Fruit fly (Drosophila melanogaster) whole organism, embryonic: Measurements from ENCODE around the gene CG43400.
A peak's percentile ranks its signal among the peaks of the same experiment; 100 is the strongest.

Source experiments
- ATbp ChIP-seq: fragments of 200-800 bp; sonication (Bioruptor generic); optimal IDR thresholded peaks from 2 replicates; lab custom pipeline; 2017; ENCODE audit warnings: missing biosample characterization, mild to moderate bottlenecking, missing genetic modification characterization, missing genetic modification reagents
- CG10209 ChIP-seq: fragments of 200-800 bp; sonication (Bioruptor generic); optimal IDR thresholded peaks from 3 replicates; lab custom pipeline; 2017; ENCODE audit warnings: missing biosample characterization, mild to moderate bottlenecking, missing genetic modification characterization, missing genetic modification reagents
- CG10274 ChIP-seq: fragments of 200-800 bp; sonication (Bioruptor generic); optimal IDR thresholded peaks from 3 replicates; lab custom pipeline; 2017; ENCODE audit warnings: missing biosample characterization, mild to moderate bottlenecking, missing genetic modification characterization
- CG10654 ChIP-seq: fragments of 200-800 bp; sonication (Bioruptor generic); optimal IDR thresholded peaks from 2 replicates; lab custom pipeline; 2016; ENCODE audit warnings: missing biosample characterization, missing genetic modification characterization
- CG12071 ChIP-seq: fragments of 200-800 bp; sonication (Bioruptor generic); optimal IDR thresholded peaks from 3 replicates; lab custom pipeline; 2018; ENCODE audit warnings: missing biosample characterization, mild to moderate bottlenecking, missing genetic modification characterization
- CG17802 ChIP-seq: fragments of 200-800 bp; sonication (Bioruptor generic); optimal IDR thresholded peaks from 2 replicates; lab custom pipeline; 2018; ENCODE audit warnings: missing biosample characterization, mild to moderate bottlenecking, missing genetic modification characterization, moderate library complexity
- CG18619 ChIP-seq: fragments of 200-800 bp; sonication (Bioruptor generic); optimal IDR thresholded peaks from 3 replicates; lab custom pipeline; 2017; ENCODE audit warnings: missing biosample characterization, mild to moderate bottlenecking, missing genetic modification characterization
- CG2116 ChIP-seq: fragments of 200-800 bp; sonication (Bioruptor generic); optimal IDR thresholded peaks from 3 replicates; lab custom pipeline; 2018; ENCODE audit warnings: missing biosample characterization, mild to moderate bottlenecking, missing genetic modification characterization
- CG2199 ChIP-seq: fragments of 200-800 bp; sonication (Bioruptor generic); IDR thresholded peaks from 3 replicates; pipeline ENCODE4 v1.3.6; 2022; ENCODE audit warnings: missing biosample characterization, missing genetic modification characterization
- CG2875 ChIP-seq: fragments of 200-800 bp; sonication (Bioruptor generic); optimal IDR thresholded peaks from 2 replicates; lab custom pipeline; 2017; ENCODE audit warnings: missing biosample characterization, mild to moderate bottlenecking, missing genetic modification characterization, missing genetic modification reagents
- CG30403 ChIP-seq: fragments of 200-800 bp; sonication (Bioruptor generic); optimal IDR thresholded peaks from 3 replicates; lab custom pipeline; 2016; ENCODE audit warnings: missing biosample characterization, missing genetic modification characterization
- CG3065 ChIP-seq: fragments of 200-800 bp; sonication (Bioruptor generic); optimal IDR thresholded peaks from 2 replicates; lab custom pipeline; 2016; ENCODE audit warnings: missing biosample characterization, missing genetic modification characterization
- CG31441 ChIP-seq: fragments of 200-800 bp; sonication (Bioruptor generic); IDR thresholded peaks from 2 replicates; pipeline ENCODE4 v1.3.6; 2022; ENCODE audit warnings: missing biosample characterization, missing genetic modification characterization
- CG3163 ChIP-seq: fragments of 200-800 bp; sonication (Bioruptor generic); optimal IDR thresholded peaks from 3 replicates; lab custom pipeline; 2016; ENCODE audit warnings: missing biosample characterization, missing genetic modification characterization
- CG3281 ChIP-seq: fragments of 200-800 bp; sonication (Bioruptor generic); optimal IDR thresholded peaks from 3 replicates; lab custom pipeline; 2017; ENCODE audit warnings: missing biosample characterization, mild to moderate bottlenecking, missing genetic modification characterization
- CG5180 ChIP-seq: fragments of 200-800 bp; sonication (Bioruptor generic); optimal IDR thresholded peaks from 3 replicates; lab custom pipeline; 2017; ENCODE audit warnings: missing biosample characterization, missing genetic modification characterization, mild to moderate bottlenecking, moderate library complexity, missing genetic modification reagents
- CG8359 ChIP-seq: fragments of 200-800 bp; sonication (Bioruptor generic); optimal IDR thresholded peaks from 2 replicates; lab custom pipeline; 2017; ENCODE audit warnings: missing biosample characterization, mild to moderate bottlenecking, missing genetic modification characterization, borderline replicate concordance
- CG8388 ChIP-seq: fragments of 200-800 bp; sonication (Bioruptor generic); optimal IDR thresholded peaks from 2 replicates; lab custom pipeline; 2019; ENCODE audit warnings: missing biosample characterization, mild to moderate bottlenecking, missing genetic modification characterization, moderate library complexity
- CG8765 ChIP-seq: fragments of 200-800 bp; sonication (Bioruptor generic); IDR thresholded peaks from 2 replicates; pipeline ENCODE4 v1.3.6; 2022; ENCODE audit warnings: missing biosample characterization, missing genetic modification characterization
- CG9437 ChIP-seq: fragments of 200-800 bp; sonication (Bioruptor generic); optimal IDR thresholded peaks from 2 replicates; lab custom pipeline; 2018; ENCODE audit warnings: missing biosample characterization, mild to moderate bottlenecking, missing genetic modification characterization
- CG9609 ChIP-seq: fragments of 200-800 bp; sonication (Bioruptor generic); optimal IDR thresholded peaks from 3 replicates; lab custom pipeline; 2016; ENCODE audit warnings: missing biosample characterization, missing genetic modification characterization
- Ets97D ChIP-seq: fragments of 200-800 bp; sonication (Bioruptor generic); optimal IDR thresholded peaks from 3 replicates; lab custom pipeline; 2016; ENCODE audit warnings: missing biosample characterization, missing genetic modification characterization
- Med ChIP-seq: fragments of 200-800 bp; sonication (Bioruptor generic); peaks from one replicate; lab custom pipeline; 2016; ENCODE audit warnings: missing biosample characterization, missing genetic modification characterization, mild to moderate bottlenecking, inconsistent platforms, moderate library complexity
- Poxn ChIP-seq: fragments of 200-800 bp; sonication (Bioruptor generic); IDR thresholded peaks from 2 replicates; pipeline ENCODE4 v1.3.6; 2022; ENCODE audit warnings: missing biosample characterization, missing genetic modification characterization
- Spps ChIP-seq: fragments of 200-800 bp; sonication (Bioruptor generic); optimal IDR thresholded peaks from 2 replicates; lab custom pipeline; 2018; ENCODE audit warnings: missing biosample characterization, mild to moderate bottlenecking, missing genetic modification characterization
- bcd ChIP-seq: fragments of 200-800 bp; sonication (Bioruptor generic); optimal IDR thresholded peaks from 2 replicates; lab custom pipeline; 2017; ENCODE audit warnings: missing biosample characterization, mild to moderate bottlenecking, missing genetic modification characterization
- dpn ChIP-seq, 2 experiments: fragments of 200-800 bp; sonication (Bioruptor generic); optimal IDR thresholded peaks; 3 replicates each; lab custom pipeline; 2016; ENCODE audit warnings: missing biosample characterization in 2 of 2, missing genetic modification characterization in 2 of 2
- exex ChIP-seq: fragments of 200-800 bp; sonication (Bioruptor generic); optimal IDR thresholded peaks from 4 replicates; lab custom pipeline; 2018; ENCODE audit warnings: missing biosample characterization, mild to moderate bottlenecking, missing genetic modification characterization, moderate library complexity
- gce ChIP-seq: fragments of 200-800 bp; sonication (Bioruptor generic); IDR thresholded peaks from 3 replicates; pipeline ENCODE4 v1.3.6; 2022; ENCODE audit warnings: missing biosample characterization, missing genetic modification characterization
- grau ChIP-seq: fragments of 200-800 bp; optimal IDR thresholded peaks from 3 replicates; lab custom pipeline; 2019; ENCODE audit warnings: missing biosample characterization, mild to moderate bottlenecking, missing genetic modification characterization, moderate library complexity
- her ChIP-seq: fragments of 200-800 bp; sonication (Bioruptor generic); optimal IDR thresholded peaks from 2 replicates; lab custom pipeline; 2016; ENCODE audit warnings: missing biosample characterization, missing genetic modification characterization
- hth ChIP-seq: fragments of >200 bp; optimal IDR thresholded peaks from 2 replicates; lab custom pipeline; 2017; ENCODE audit warnings: inconsistent platforms
- insv ChIP-seq, 2 experiments: fragments of 200-800 bp; sonication (Bioruptor generic); optimal IDR thresholded peaks; 3 replicates each; lab custom pipeline; 2016 to 2018; ENCODE audit warnings: missing biosample characterization in 2 of 2, missing genetic modification characterization in 2 of 2
- lab ChIP-seq: fragments of 200-800 bp; sonication (Bioruptor generic); optimal IDR thresholded peaks from 3 replicates; lab custom pipeline; 2017; ENCODE audit warnings: missing biosample characterization, missing genetic modification characterization, mild to moderate bottlenecking, moderate library complexity, missing genetic modification reagents
- onecut ChIP-seq: fragments of 200-800 bp; sonication (Bioruptor generic); IDR thresholded peaks from 2 replicates; pipeline ENCODE4 v1.3.6; 2022; ENCODE audit warnings: missing biosample characterization, missing genetic modification characterization
- pita ChIP-seq: fragments of 200-800 bp; sonication (Bioruptor generic); optimal IDR thresholded peaks from 2 replicates; lab custom pipeline; 2017; ENCODE audit warnings: missing biosample characterization, mild to moderate bottlenecking, missing genetic modification characterization
- prd ChIP-seq, 3 experiments: fragments of >200 bp in 2 of 3; fragments of 200-800 bp in 1 of 3; sonication (Bioruptor generic) in 1 of 3; optimal IDR thresholded peaks in 2 of 3; IDR thresholded peaks in 1 of 3; 2 replicates in 2 of 3; 3 replicates in 1 of 3; pipeline versions ENCODE4 v1.3.6 to Lab custom; 2017 to 2022; ENCODE audit warnings: missing biosample characterization in 1 of 3, missing genetic modification characterization in 1 of 3
- ranshi ChIP-seq: fragments of 200-800 bp; sonication (Bioruptor generic); IDR thresholded peaks from 2 replicates; pipeline ENCODE4 v1.3.6; 2022; ENCODE audit warnings: missing biosample characterization, missing genetic modification characterization
- schlank ChIP-seq: fragments of 200-800 bp; sonication (Bioruptor generic); optimal IDR thresholded peaks from 2 replicates; lab custom pipeline; 2018; ENCODE audit warnings: missing biosample characterization, mild to moderate bottlenecking, missing genetic modification characterization
- sens ChIP-seq: fragments of 200-800 bp; sonication (Bioruptor generic); peaks from one replicate; lab custom pipeline; 2016; ENCODE audit warnings: missing biosample characterization, missing genetic modification characterization
- sim ChIP-seq: fragments of 200-800 bp; sonication (Bioruptor generic); IDR thresholded peaks from 2 replicates; pipeline ENCODE4 v1.3.6; 2022; ENCODE audit warnings: missing biosample characterization, missing genetic modification characterization
- stc ChIP-seq: fragments of 200-800 bp; sonication (Bioruptor generic); IDR thresholded peaks from 2 replicates; pipeline ENCODE4 v1.3.6; 2022; ENCODE audit warnings: missing biosample characterization, missing genetic modification characterization
- tll ChIP-seq, 2 experiments: fragments of 200-800 bp in 1 of 2; fragments of >200 bp in 1 of 2; sonication (Bioruptor generic) in 1 of 2; optimal IDR thresholded peaks; 2 replicates each; lab custom pipeline; 2017 to 2019; ENCODE audit warnings: missing biosample characterization in 2 of 2, missing genetic modification characterization in 2 of 2, mild to moderate bottlenecking in 1 of 2, moderate library complexity in 1 of 2
- ttk ChIP-seq: fragments of 200-800 bp; sonication (Bioruptor generic); IDR thresholded peaks from 2 replicates; pipeline ENCODE4 v2.1.2; 2022; ENCODE audit warnings: missing biosample characterization, missing genetic modification characterization
- zf30C ChIP-seq: fragments of 200-800 bp; sonication (Bioruptor generic); optimal IDR thresholded peaks from 3 replicates; lab custom pipeline; 2018; ENCODE audit warnings: missing biosample characterization, mild to moderate bottlenecking, missing genetic modification characterization

CG43400 gene

dm6 chr2L:8464107-8464582 is 26.4 kb upstream of the CG43400 start, which contains the start of gene prg (continued):
- TF ChIP-seq CG12071 (GFP tag; lab: Kevin White, UChicago): no peak
- TF ChIP-seq CG17802 (tag; lab: Kevin White, UChicago): no peak
- no peak for TF ChIP-seq zf30C
- TF ChIP-seq CG18619 (GFP tag; lab: Kevin White, UChicago): peak; percentile 52
- no peak for TF ChIP-seq CG10274 (GFP tag; lab: Kevin White, UChicago)
- TF ChIP-seq CG3163 (GFP tag; lab: Kevin White, UChicago): peak; percentile 13
- TF ChIP-seq hth: no peak
- peak; percentile 59 for TF ChIP-seq ranshi
- peak; percentile 51 for TF ChIP-seq onecut (GFP tag; lab: Robert Waterston, UW)
- TF ChIP-seq sim (GFP tag; lab: Robert Waterston, UW): no peak
- peak; percentile 25; the same call in 1 of the 2 replicates for TF ChIP-seq ttk
- TF ChIP-seq exex: peak; percentile 36
- TF ChIP-seq Poxn (GFP tag; lab: Robert Waterston, UW): no peak
- TF ChIP-seq her (GFP tag; lab: Kevin White, UChicago): peak; percentile 65
- peak; percentile 9 for TF ChIP-seq CG9609 (GFP tag; lab: Kevin White, UChicago)
- peak; percentile 75 for TF ChIP-seq CG2116
- TF ChIP-seq CG10654 (GFP tag; lab: Kevin White, UChicago): peak; percentile 36
- no peak for TF ChIP-seq tll (GFP tag; optimal IDR thresholded peaks at IDR 0.05; lab: Kevin White, UChicago)
- peak in 1 of 2 experiments; percentile 58 for TF ChIP-seq insv (GFP tag; optimal IDR thresholded peaks at IDR 0.05; lab: Kevin White, UChicago)
- TF ChIP-seq CG2875 (GFP tag; lab: Kevin White, UChicago): no peak
- TF ChIP-seq CG3065 (GFP tag; lab: Kevin White, UChicago): no peak
- peak; percentile 56 for TF ChIP-seq stc
- peak; percentile 79 for TF ChIP-seq lab (GFP tag; lab: Kevin White, UChicago)

- no peak for TF ChIP-seq schlank (tag; lab: Kevin White, UChicago)
- peak; percentile 95 for TF ChIP-seq CG5180
- TF ChIP-seq dpn (GFP tag; optimal IDR thresholded peaks at IDR 0.05; lab: Kevin White, UChicago): no peak
- peak; percentile 28 for TF ChIP-seq grau (tag; lab: Kevin White, UChicago)
- TF ChIP-seq CG8765: no peak
Measured at dm6 chr2L:8466643-8467042, 23.9 kb upstream of the CG43400 start, which contains the start of gene dachs. Gene dachs (plus strand): TSS chr2L:8466817.

DNA sequence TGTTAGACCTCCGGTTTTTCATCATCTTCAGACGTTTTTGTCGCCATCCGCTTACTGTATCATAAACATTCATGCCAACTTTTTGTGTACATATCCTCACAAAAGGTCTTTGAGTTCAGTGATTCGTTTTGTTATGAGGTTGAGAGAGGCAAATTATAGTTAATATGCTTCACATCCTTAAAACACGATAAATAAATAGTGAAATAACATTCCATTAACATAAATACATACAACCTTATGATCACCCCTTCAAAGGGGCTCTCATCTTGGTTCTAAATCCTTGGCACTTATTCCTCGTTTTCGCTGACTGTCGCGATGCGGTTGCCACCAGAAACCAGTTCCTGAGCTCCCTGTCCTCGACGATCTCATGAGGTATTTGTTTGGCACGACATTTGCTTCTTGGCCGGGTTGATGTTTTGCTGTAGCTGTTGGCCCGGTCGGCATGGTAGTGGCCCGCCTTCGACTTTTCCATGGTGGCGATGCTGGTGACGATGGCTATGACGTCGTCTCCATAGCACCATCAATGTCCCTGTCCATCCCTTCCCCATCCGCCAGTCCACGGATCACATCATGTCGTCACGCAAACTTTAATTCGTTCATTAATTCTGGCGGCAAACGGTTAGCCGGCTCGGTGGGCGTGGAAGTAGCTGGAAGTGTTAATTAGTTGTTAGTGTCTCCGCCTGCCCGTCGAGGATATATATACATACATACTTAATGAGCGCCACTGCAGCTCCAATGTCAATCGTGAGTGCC is 21.4 kb upstream of the CG43400 start:
- no peak for TF ChIP-seq ATbp (GFP tag; lab: Kevin White, UChicago)
- peak; percentile 35 for TF ChIP-seq Med (GFP tag; lab: Kevin White, UChicago)

DNA sequence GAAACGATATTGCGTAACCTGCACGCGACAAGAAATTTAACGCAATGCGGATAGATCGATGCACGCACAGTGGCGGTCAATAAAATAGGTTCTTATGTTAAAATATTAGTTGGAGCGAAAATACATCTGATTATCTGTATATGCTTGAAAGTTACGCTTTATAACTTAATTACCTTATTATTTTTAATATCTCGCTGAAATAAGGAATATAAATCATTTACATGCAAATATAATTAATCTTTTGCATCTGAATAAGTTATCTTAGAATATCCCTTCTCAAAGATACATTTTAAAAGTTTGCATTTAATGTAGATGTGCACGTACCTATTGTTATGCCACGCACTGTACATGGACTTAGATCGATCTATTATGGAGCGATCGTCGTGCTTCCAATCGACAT is 18.9 kb upstream of the CG43400 start:
- TF ChIP-seq grau (tag; lab: Kevin White, UChicago) (peak; percentile 38), prd (optimal IDR thresholded peaks at IDR 0.05; lab: Kevin White, UChicago) (no peak), prd (GFP tag; IDR thresholded peaks at IDR 0.05; lab: Robert Waterston, UW) (peak; percentile 61; the same call in 2 of the 3 replicates), CG31441 (GFP tag; lab: Robert Waterston, UW) (peak; percentile 45; the same call in 1 of the 2 replicates), CG3281 (no peak), CG10209 (peak; percentile 19), bcd (no peak), Ets97D (no peak), CG9437 (GFP tag; lab: Kevin White, UChicago) (peak; percentile 9), CG8359 (GFP tag; lab: Kevin White, UChicago) (no peak), sens (GFP tag; lab: Kevin White, UChicago) (peak; percentile 84), CG8388 (GFP tag; lab: Kevin White, UChicago) (peak; percentile 49), Spps (tag; lab: Kevin White, UChicago) (peak; percentile 38), CG2199 (no peak), pita (GFP tag; lab: Kevin White, UChicago) (no peak), CG30403 (GFP tag; lab: Kevin White, UChicago) (peak; percentile 29), gce (GFP tag; lab: Robert Waterston, UW) (no peak)
